Fruit fly (Drosophila melanogaster) whole organism, embryonic: ENCODE measurements around the gene COX7AL2.

Experiments
- Asciz ChIP-seq: fragments of 200-800 bp; sonication (Bioruptor generic); optimal IDR thresholded peaks from 2 replicates; lab custom pipeline; 2017; ENCODE audit warnings: missing biosample characterization, mild to moderate bottlenecking, missing genetic modification characterization, missing genetic modification reagents
- Blimp-1 ChIP-seq: fragments of 200-800 bp; sonication (Bioruptor generic); optimal IDR thresholded peaks from 3 replicates; lab custom pipeline; 2018; ENCODE audit warnings: missing biosample characterization, missing genetic modification characterization, mild to moderate bottlenecking, moderate library complexity, missing genetic modification reagents
- CG11085 ChIP-seq: fragments of 200-800 bp; sonication (Bioruptor generic); IDR thresholded peaks from 2 replicates; pipeline ENCODE4 v1.3.6; 2022; ENCODE audit warnings: missing biosample characterization, missing genetic modification characterization
- CG12391 ChIP-seq: fragments of 200-800 bp; sonication (Bioruptor generic); optimal IDR thresholded peaks from 3 replicates; lab custom pipeline; 2018; ENCODE audit warnings: missing biosample characterization, mild to moderate bottlenecking, missing genetic modification characterization, moderate library complexity
- CG1529 ChIP-seq: fragments of 200-800 bp; sonication (Bioruptor generic); optimal IDR thresholded peaks from 3 replicates; lab custom pipeline; 2018; ENCODE audit warnings: missing biosample characterization, missing genetic modification characterization
- CG17361 ChIP-seq: fragments of 200-800 bp; sonication (Bioruptor generic); IDR thresholded peaks from 3 replicates; pipeline ENCODE4 v1.3.6; 2022; ENCODE audit warnings: missing biosample characterization, missing genetic modification characterization
- CG17568 ChIP-seq: fragments of 200-800 bp; sonication (Bioruptor generic); optimal IDR thresholded peaks from 2 replicates; lab custom pipeline; 2018; ENCODE audit warnings: missing biosample characterization, mild to moderate bottlenecking, missing genetic modification characterization, moderate library complexity
- CG17829 ChIP-seq: fragments of 200-800 bp; optimal IDR thresholded peaks from 2 replicates; lab custom pipeline; 2019; ENCODE audit warnings: missing biosample characterization, mild to moderate bottlenecking, missing genetic modification characterization, moderate library complexity
- CG18619 ChIP-seq: fragments of 200-800 bp; sonication (Bioruptor generic); optimal IDR thresholded peaks from 3 replicates; lab custom pipeline; 2017; ENCODE audit warnings: missing biosample characterization, mild to moderate bottlenecking, missing genetic modification characterization
- CG2129 ChIP-seq: fragments of 200-800 bp; sonication (Bioruptor generic); IDR thresholded peaks from 2 replicates; pipeline ENCODE4 v1.3.6; 2022; ENCODE audit warnings: missing biosample characterization, missing genetic modification characterization; ENCODE audit not compliant: partially characterized antibody
- CG3726 ChIP-seq: fragments of 200-800 bp; sonication (Bioruptor generic); IDR thresholded peaks from 3 replicates; pipeline ENCODE4, ENCODE4 v1.3.6; 2022; ENCODE audit warnings: missing biosample characterization, missing genetic modification characterization
- CG5245 ChIP-seq: fragments of 200-800 bp; sonication (Bioruptor generic); optimal IDR thresholded peaks from 3 replicates; lab custom pipeline; 2016; ENCODE audit warnings: missing biosample characterization, missing genetic modification characterization
- CG6683 ChIP-seq: fragments of 200-800 bp; sonication (Bioruptor generic); optimal IDR thresholded peaks from 2 replicates; lab custom pipeline; 2017; ENCODE audit warnings: missing biosample characterization, mild to moderate bottlenecking, missing genetic modification characterization, missing genetic modification reagents
- CG7357 ChIP-seq: fragments of 200-800 bp; sonication (Bioruptor generic); IDR thresholded peaks from 3 replicates; pipeline ENCODE4 v1.3.6; 2022; ENCODE audit warnings: missing biosample characterization, missing genetic modification characterization
- CG7556 ChIP-seq: fragments of 200-800 bp; sonication (Bioruptor generic); optimal IDR thresholded peaks from 2 replicates; lab custom pipeline; 2017; ENCODE audit warnings: missing biosample characterization, mild to moderate bottlenecking, missing genetic modification characterization
- Dp ChIP-seq: fragments of 200-800 bp; sonication (Bioruptor generic); optimal IDR thresholded peaks from 2 replicates; lab custom pipeline; 2018; ENCODE audit warnings: missing biosample characterization, mild to moderate bottlenecking, missing genetic modification characterization, moderate library complexity
- Eip74EF ChIP-seq, 2 experiments: fragments of 200-800 bp in 1 of 2; fragments of >200 bp in 1 of 2; sonication (Bioruptor generic) in 1 of 2; optimal IDR thresholded peaks; 2 replicates each; lab custom pipeline; 2017 to 2019; ENCODE audit warnings: missing biosample characterization in 2 of 2, missing genetic modification characterization in 2 of 2, mild to moderate bottlenecking in 1 of 2, moderate library complexity in 1 of 2
- Gug ChIP-seq: fragments of 200-800 bp; sonication (Bioruptor generic); IDR thresholded peaks from 4 replicates; pipeline ENCODE4 v1.3.6; 2022; ENCODE audit warnings: missing biosample characterization, missing genetic modification characterization
- HLH3B ChIP-seq: fragments of 200-800 bp; sonication (Bioruptor generic); IDR thresholded peaks from 2 replicates; pipeline ENCODE4 v1.3.6; 2022; ENCODE audit warnings: missing biosample characterization, missing genetic modification characterization
- HLH54F ChIP-seq: fragments of 200-800 bp; sonication (Bioruptor generic); optimal IDR thresholded peaks from 3 replicates; lab custom pipeline; 2016; ENCODE audit warnings: missing biosample characterization, missing genetic modification characterization
- HmgZ ChIP-seq: fragments of 200-800 bp; sonication (Bioruptor generic); optimal IDR thresholded peaks from 2 replicates; lab custom pipeline; 2018; ENCODE audit warnings: missing biosample characterization, mild to moderate bottlenecking, missing genetic modification characterization
- Hmr ChIP-seq: fragments of 200-800 bp; sonication (Bioruptor generic); optimal IDR thresholded peaks from 3 replicates; lab custom pipeline; 2017; ENCODE audit warnings: mild to moderate bottlenecking, missing biosample characterization, missing genetic modification reagents, missing genetic modification characterization
- Kr ChIP-seq: fragments of 200-800 bp; sonication (Bioruptor generic); optimal IDR thresholded peaks from 2 replicates; lab custom pipeline; 2017; ENCODE audit warnings: missing biosample characterization, mild to moderate bottlenecking, missing genetic modification characterization
- Meics ChIP-seq: fragments of 200-800 bp; sonication (Bioruptor generic); optimal IDR thresholded peaks from 2 replicates; lab custom pipeline; 2017; ENCODE audit warnings: missing biosample characterization, mild to moderate bottlenecking, missing genetic modification characterization
- Mes4 ChIP-seq: fragments of 200-800 bp; sonication (Bioruptor generic); optimal IDR thresholded peaks from 2 replicates; lab custom pipeline; 2016; ENCODE audit warnings: missing biosample characterization, missing genetic modification characterization
- NC2α ChIP-seq: fragments of 200-800 bp; sonication (Bioruptor generic); optimal IDR thresholded peaks from 2 replicates; lab custom pipeline; 2016; ENCODE audit warnings: missing biosample characterization, missing genetic modification characterization
- Oaz ChIP-seq: fragments of 200-800 bp; sonication (Bioruptor generic); IDR thresholded peaks from 2 replicates; pipeline ENCODE4 v1.3.6; 2022; ENCODE audit warnings: missing biosample characterization, missing genetic modification characterization
- Xbp1 ChIP-seq: fragments of 200-800 bp; sonication (Bioruptor generic); optimal IDR thresholded peaks from 3 replicates; lab custom pipeline; 2016; ENCODE audit warnings: missing biosample characterization, mild to moderate bottlenecking, missing genetic modification characterization
- aop ChIP-seq: fragments of 200-800 bp; sonication (Bioruptor generic); IDR thresholded peaks from 2 replicates; pipeline ENCODE4 v1.3.6; 2022; ENCODE audit warnings: missing biosample characterization, missing genetic modification characterization
- bab2 ChIP-seq: fragments of 200-800 bp; sonication (Bioruptor generic); optimal IDR thresholded peaks from 2 replicates; lab custom pipeline; 2016; ENCODE audit warnings: missing biosample characterization, missing genetic modification characterization
- cas ChIP-seq: fragments of 200-800 bp; sonication (Bioruptor generic); IDR thresholded peaks from 2 replicates; pipeline ENCODE4 v1.3.6; 2022; ENCODE audit warnings: missing biosample characterization, missing genetic modification characterization
- danr ChIP-seq: fragments of 200-800 bp; sonication (Bioruptor generic); IDR thresholded peaks from 2 replicates; pipeline ENCODE4 v1.3.6; 2022; ENCODE audit warnings: missing biosample characterization, missing genetic modification characterization
- en ChIP-seq: fragments of 200-800 bp; sonication (Bioruptor generic); optimal IDR thresholded peaks from 2 replicates; lab custom pipeline; 2016; ENCODE audit warnings: missing biosample characterization, missing genetic modification characterization
- fd64A ChIP-seq: fragments of 200-800 bp; sonication (Bioruptor generic); optimal IDR thresholded peaks from 3 replicates; lab custom pipeline; 2018; ENCODE audit warnings: missing biosample characterization, mild to moderate bottlenecking, missing genetic modification characterization
- fd96Cb ChIP-seq: fragments of 200-800 bp; sonication (Bioruptor generic); optimal IDR thresholded peaks from 2 replicates; lab custom pipeline; 2018; ENCODE audit warnings: missing biosample characterization, mild to moderate bottlenecking, missing genetic modification characterization, moderate library complexity
- ftz-f1 ChIP-seq: fragments of 200-800 bp; sonication (Bioruptor generic); optimal IDR thresholded peaks from 2 replicates; lab custom pipeline; 2016; ENCODE audit warnings: missing biosample characterization, missing genetic modification characterization
- fu2 ChIP-seq: fragments of 200-800 bp; sonication (Bioruptor generic); optimal IDR thresholded peaks from 2 replicates; lab custom pipeline; 2016; ENCODE audit warnings: missing biosample characterization, missing genetic modification characterization
- gfzf ChIP-seq: fragments of 200-800 bp; sonication (Bioruptor generic); optimal IDR thresholded peaks from 2 replicates; lab custom pipeline; 2016; ENCODE audit warnings: missing biosample characterization, mild to moderate bottlenecking, missing genetic modification characterization, moderate library complexity
- ham ChIP-seq: fragments of 200-800 bp; sonication (Bioruptor generic); IDR thresholded peaks from 2 replicates; pipeline ENCODE4 v1.3.6; 2022; ENCODE audit warnings: missing biosample characterization, missing genetic modification characterization
- jing ChIP-seq: fragments of 200-800 bp; sonication (Bioruptor generic); optimal IDR thresholded peaks from 2 replicates; lab custom pipeline; 2018; ENCODE audit warnings: missing biosample characterization, mild to moderate bottlenecking, missing genetic modification characterization
- lab ChIP-seq: fragments of 200-800 bp; sonication (Bioruptor generic); optimal IDR thresholded peaks from 3 replicates; lab custom pipeline; 2017; ENCODE audit warnings: missing biosample characterization, missing genetic modification characterization, mild to moderate bottlenecking, moderate library complexity, missing genetic modification reagents
- luna ChIP-seq: fragments of 200-800 bp; sonication (Bioruptor generic); optimal IDR thresholded peaks from 2 replicates; lab custom pipeline; 2016; ENCODE audit warnings: missing biosample characterization, missing genetic modification characterization
- pros ChIP-seq: fragments of 200-800 bp; sonication (Bioruptor generic); optimal IDR thresholded peaks from 3 replicates; lab custom pipeline; 2019; ENCODE audit warnings: missing biosample characterization, mild to moderate bottlenecking, missing genetic modification characterization, moderate library complexity
- row ChIP-seq: fragments of 200-800 bp; sonication (Bioruptor generic); IDR thresholded peaks from 3 replicates; pipeline ENCODE4 v1.3.6; 2022; ENCODE audit warnings: missing biosample characterization, missing genetic modification characterization
- run ChIP-seq: fragments of 200-800 bp; sonication (Bioruptor generic); optimal IDR thresholded peaks from 3 replicates; lab custom pipeline; 2018; ENCODE audit warnings: missing biosample characterization, mild to moderate bottlenecking, missing genetic modification characterization
- sens ChIP-seq: fragments of 200-800 bp; sonication (Bioruptor generic); peaks from one replicate; lab custom pipeline; 2016; ENCODE audit warnings: missing biosample characterization, missing genetic modification characterization
- sima ChIP-seq: fragments of 200-800 bp; sonication (Bioruptor generic); optimal IDR thresholded peaks from 2 replicates; lab custom pipeline; 2016; ENCODE audit warnings: missing biosample characterization, missing genetic modification characterization
- tio ChIP-seq: fragments of 200-800 bp; sonication (Bioruptor generic); optimal IDR thresholded peaks from 2 replicates; lab custom pipeline; 2017; ENCODE audit warnings: missing biosample characterization, missing genetic modification characterization, inconsistent platforms
- zen ChIP-seq: fragments of 200-800 bp; sonication (Bioruptor generic); optimal IDR thresholded peaks from 3 replicates; lab custom pipeline; 2018; ENCODE audit warnings: missing biosample characterization, mild to moderate bottlenecking, missing genetic modification characterization, moderate library complexity
- zen2 ChIP-seq: fragments of 200-800 bp; sonication (Bioruptor generic); IDR thresholded peaks from 3 replicates; pipeline ENCODE4 v1.3.6; 2022; ENCODE audit warnings: missing biosample characterization, missing genetic modification characterization; ENCODE audit not compliant: partially characterized antibody
- zf30C ChIP-seq: fragments of 200-800 bp; sonication (Bioruptor generic); optimal IDR thresholded peaks from 3 replicates; lab custom pipeline; 2018; ENCODE audit warnings: missing biosample characterization, mild to moderate bottlenecking, missing genetic modification characterization

COX7AL2 gene

dm6 chr2L:2227316-2227715 lies 29.6 kb upstream of the COX7AL2 start (continued):
- no peak for TF ChIP-seq zf30C (GFP tag; lab: Kevin White, UChicago)
- TF ChIP-seq zen (tag; lab: Kevin White, UChicago): no peak
- 0 out of 3 replicates have a peak, but pooled peaks have one; percentile 38 for TF ChIP-seq CG3726
- no peak for TF ChIP-seq Kr (GFP tag; lab: Kevin White, UChicago)
- TF ChIP-seq bab2 (GFP tag; lab: Kevin White, UChicago): no peak
- no peak for TF ChIP-seq NC2α (GFP tag; lab: Kevin White, UChicago)
- TF ChIP-seq row (GFP tag; lab: Robert Waterston, UW): peak; percentile 56
- no peak for TF ChIP-seq CG5245 (GFP tag; lab: Kevin White, UChicago)
- TF ChIP-seq sens (GFP tag; lab: Kevin White, UChicago): peak; percentile 90
- TF ChIP-seq CG2129 (GFP tag; lab: Robert Waterston, UW): no peak
- no peak for TF ChIP-seq aop (GFP tag; lab: Robert Waterston, UW)
- TF ChIP-seq CG17361 (GFP tag; lab: Robert Waterston, UW): 0 out of 3 replicates have a peak, but pooled peaks have one; percentile 22
- TF ChIP-seq Gug (GFP tag; lab: Robert Waterston, UW): peak; percentile 42; the same call in 2 of the 4 replicates
- TF ChIP-seq Blimp-1: peak; percentile 47
- no peak for TF ChIP-seq ham (GFP tag; lab: Robert Waterston, UW)
- no peak for TF ChIP-seq luna (GFP tag; lab: Kevin White, UChicago)
- TF ChIP-seq HLH3B: peak; percentile 64
- TF ChIP-seq Eip74EF (GFP tag; optimal IDR thresholded peaks at IDR 0.05; lab: Kevin White, UChicago): no peak
- no peak for TF ChIP-seq cas
- TF ChIP-seq CG11085 (GFP tag; lab: Robert Waterston, UW): no peak
- TF ChIP-seq jing (GFP tag; lab: Kevin White, UChicago): no peak
- no peak for TF ChIP-seq zen2 (GFP tag; lab: Robert Waterston, UW)
- TF ChIP-seq CG17829 (tag; lab: Kevin White, UChicago): no peak
- peak; percentile 0 for TF ChIP-seq pros (GFP tag; lab: Kevin White, UChicago)
- TF ChIP-seq CG1529 (GFP tag; lab: Kevin White, UChicago): no peak
- TF ChIP-seq fd64A (GFP tag; lab: Kevin White, UChicago): no peak
- no peak for TF ChIP-seq gfzf (GFP tag; lab: Kevin White, UChicago)
- TF ChIP-seq Meics (GFP tag; lab: Kevin White, UChicago): peak; percentile 27
- TF ChIP-seq danr: no peak
- no peak for TF ChIP-seq sima (GFP tag; lab: Kevin White, UChicago)
- no peak for TF ChIP-seq run (tag; lab: Kevin White, UChicago)
- no peak for TF ChIP-seq Dp (GFP tag; lab: Kevin White, UChicago)
- TF ChIP-seq CG7357 (GFP tag; lab: Robert Waterston, UW): 0 out of 3 replicates have a peak, but pooled peaks have one; percentile 6
- no peak for TF ChIP-seq tio (GFP tag; lab: Kevin White, UChicago)
- TF ChIP-seq Asciz (GFP tag; lab: Kevin White, UChicago): peak; percentile 51
- peak; percentile 40 for TF ChIP-seq Hmr (GFP tag; lab: Kevin White, UChicago)
- peak; percentile 54 for TF ChIP-seq Xbp1
- peak; percentile 36; the same call in 1 of the 2 replicates for TF ChIP-seq Oaz (GFP tag; lab: Robert Waterston, UW)
- no peak for TF ChIP-seq en (GFP tag; lab: Kevin White, UChicago)
- TF ChIP-seq lab (GFP tag; lab: Kevin White, UChicago): peak; percentile 54
- TF ChIP-seq fu2 (GFP tag; lab: Kevin White, UChicago): no peak
- no peak for TF ChIP-seq CG7556 (GFP tag; lab: Kevin White, UChicago)
- TF ChIP-seq CG12391 (tag; lab: Kevin White, UChicago): peak; percentile 37
- TF ChIP-seq HLH54F (GFP tag; lab: Kevin White, UChicago): peak; percentile 10
- TF ChIP-seq CG6683 (GFP tag; lab: Kevin White, UChicago): no peak
- TF ChIP-seq CG17568 (GFP tag; lab: Kevin White, UChicago): peak; percentile 19
- TF ChIP-seq Mes4: no peak
- no peak for TF ChIP-seq CG18619
- TF ChIP-seq HmgZ (tag; lab: Kevin White, UChicago): no peak
- TF ChIP-seq fd96Cb: peak; percentile 43
- TF ChIP-seq ftz-f1 (GFP tag; lab: Kevin White, UChicago): no peak
